Worm (Caenorhabditis elegans): ENCODE results near the gene hpo-31.

The hpo-31 gene

DNA sequence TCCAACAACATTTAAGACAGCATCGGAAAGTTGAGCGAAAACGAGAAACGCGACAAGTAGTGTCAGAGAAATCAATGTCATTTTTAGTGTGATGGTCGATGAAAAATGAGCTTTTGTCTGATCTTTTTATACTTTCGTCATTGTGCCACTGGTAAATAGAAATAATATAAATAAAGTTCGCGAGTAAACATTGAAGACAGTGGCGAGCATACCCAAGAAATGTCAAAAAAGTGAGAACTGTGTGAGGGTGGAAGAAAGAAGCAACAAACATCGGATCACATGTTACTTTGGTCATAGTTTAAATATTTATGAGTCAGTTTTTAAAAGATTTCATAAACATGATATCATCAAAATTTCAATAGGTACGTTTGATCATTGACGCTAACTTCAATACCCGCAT is 31.5 kb downstream of the hpo-31 start, which contains the start of gene ttr-21:
Gene ttr-21 (minus strand): TSS at position 100 of the 400 bp plus-strand sequence.
- no peak for TF ChIP-seq tbx-7 (tag; optimal IDR thresholded peaks at IDR 0.05)
- TF ChIP-seq ceh-18 (tag; optimal IDR thresholded peaks at IDR 0.05): no peak
- no peak for TF ChIP-seq elt-4 (tag; optimal IDR thresholded peaks at IDR 0.05)
- no peak for TF ChIP-seq sdc-2 (tag; optimal IDR thresholded peaks at IDR 0.05)
- TF ChIP-seq dmd-4 (tag; optimal IDR thresholded peaks at IDR 0.05; ENCODE audit: borderline replicate concordance): no peak
- TF ChIP-seq nhr-232 (tag; optimal IDR thresholded peaks at IDR 0.05): no peak
- no peak for TF ChIP-seq ceh-48 (tag; optimal IDR thresholded peaks at IDR 0.05)
- TF ChIP-seq hlh-30 (tag; optimal IDR thresholded peaks at IDR 0.05; ENCODE audit: insufficient read depth): no peak
- TF ChIP-seq ceh-14 (tag; optimal IDR thresholded peaks at IDR 0.05): no peak
- no peak for TF ChIP-seq ref-2 (tag; optimal IDR thresholded peaks at IDR 0.05)
- TF ChIP-seq mec-3 (tag; optimal IDR thresholded peaks at IDR 0.05; ENCODE audit: borderline replicate concordance): no peak
- TF ChIP-seq gmeb-2 (tag; optimal IDR thresholded peaks at IDR 0.05): no peak
- TF ChIP-seq ceh-19 (GFP tag; optimal IDR thresholded peaks at IDR 0.05): no peak
- TF ChIP-seq pat-9 (tag; optimal IDR thresholded peaks at IDR 0.05): no peak
- no peak for TF ChIP-seq nfya-1 (tag; optimal IDR thresholded peaks at IDR 0.05)
- no peak for TF ChIP-seq pag-3 (tag; optimal IDR thresholded peaks at IDR 0.05; ENCODE audit: borderline replicate concordance)

DNA sequence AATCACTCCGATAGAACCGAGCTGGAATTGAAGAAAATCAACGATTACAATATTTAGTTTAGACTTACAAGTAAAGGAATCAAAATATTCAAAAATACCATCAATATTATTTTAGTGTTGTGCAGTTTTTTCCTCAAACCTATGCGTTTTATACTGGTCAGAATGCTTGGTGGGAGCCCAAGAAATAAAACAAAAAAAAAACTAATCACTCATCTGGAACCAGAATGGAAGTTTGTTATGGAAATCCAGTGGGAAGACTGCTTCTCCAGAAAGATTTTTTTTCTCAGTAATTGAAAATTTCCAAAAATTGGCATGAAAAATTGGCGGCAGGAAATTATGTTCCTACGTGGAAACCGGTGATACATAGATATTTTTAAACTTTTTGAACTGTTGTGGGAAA is 33.5 kb downstream of the hpo-31 start, which contains the start of gene srx-134:
Gene srx-134 (minus strand): TSS at position 101 of the 400 bp plus-strand sequence.
- TF ChIP-seq ets-4 (tag; optimal IDR thresholded peaks at IDR 0.05) (no peak), ceh-18 (tag; optimal IDR thresholded peaks at IDR 0.05) (no peak), ama-1 (optimal IDR thresholded peaks at IDR 0.05) (no peak), ceh-24 (tag; optimal IDR thresholded peaks at IDR 0.05) (no peak), Y22D7AL.16 (tag; optimal IDR thresholded peaks at IDR 0.05) (no peak), C38D4.7 (GFP tag; optimal IDR thresholded peaks at IDR 0.05) (no peak), ref-2 (tag; optimal IDR thresholded peaks at IDR 0.05) (no peak), unc-86 (tag; optimal IDR thresholded peaks at IDR 0.05) (no peak)

DNA sequence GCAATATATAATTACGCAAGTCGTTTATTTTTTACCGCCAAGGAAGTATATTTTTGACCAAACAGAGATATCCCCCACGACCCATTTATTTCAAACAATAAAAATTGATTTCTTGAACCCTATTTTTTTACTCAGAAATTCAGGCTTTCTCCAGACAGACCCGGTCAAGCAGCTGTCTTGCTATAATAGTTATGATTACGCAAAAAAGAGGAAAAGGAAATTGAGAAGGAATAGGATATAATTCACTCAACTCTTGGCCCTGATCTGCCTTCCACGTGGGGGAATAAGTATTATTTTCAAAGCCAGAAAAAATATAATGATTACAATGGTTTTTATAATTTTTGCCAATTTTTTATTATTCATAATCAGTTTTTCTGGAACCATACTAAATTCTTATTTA is 34.3 kb downstream of the hpo-31 start, which contains the start of gene srx-136:
Gene srx-136 (plus strand): TSS at position 301 of the 400 bp plus-strand sequence.
- TF ChIP-seq ceh-14 (tag; optimal IDR thresholded peaks at IDR 0.05) (no peak), ceh-22 (tag; optimal IDR thresholded peaks at IDR 0.05) (no peak), fkh-10 (GFP tag; optimal IDR thresholded peaks at IDR 0.05) (no peak), che-1 (tag; optimal IDR thresholded peaks at IDR 0.05) (no peak)

DNA sequence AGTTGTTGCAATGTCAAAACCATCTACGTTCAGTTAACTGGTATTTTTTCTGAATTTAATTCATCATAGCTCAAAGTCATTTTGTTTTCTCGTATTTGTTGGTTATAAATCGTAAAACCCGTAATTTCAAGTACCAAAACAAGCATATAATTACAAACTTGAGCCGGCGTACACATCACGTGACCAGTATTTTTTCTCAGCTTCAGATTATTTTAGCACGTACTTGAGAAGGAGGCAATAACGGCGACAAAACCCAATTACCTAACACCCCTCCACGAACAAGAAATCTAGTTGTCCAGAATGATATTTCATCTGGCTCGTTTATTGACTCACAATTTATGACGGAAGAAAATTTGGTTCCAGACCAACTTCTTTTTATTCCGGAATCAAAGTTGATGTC is 36.1 kb downstream of the hpo-31 start, which contains the start of gene srx-135:
Gene srx-135 (plus strand): TSS at position 301 of the 400 bp plus-strand sequence.
- no peak for TF ChIP-seq unc-42 (tag; optimal IDR thresholded peaks at IDR 0.05)
- TF ChIP-seq fkh-10 (GFP tag; optimal IDR thresholded peaks at IDR 0.05): no peak
- TF ChIP-seq ceh-14 (tag; optimal IDR thresholded peaks at IDR 0.05): no peak
- no peak for TF ChIP-seq nhr-11 (tag; optimal IDR thresholded peaks at IDR 0.05)
- no peak for TF ChIP-seq rnt-1 (tag; optimal IDR thresholded peaks at IDR 0.05)
- TF ChIP-seq elt-2 (tag; optimal IDR thresholded peaks at IDR 0.05): no peak
- TF ChIP-seq pqm-1 (tag; optimal IDR thresholded peaks at IDR 0.05): no peak
- no peak for TF ChIP-seq ceh-19 (GFP tag; optimal IDR thresholded peaks at IDR 0.05)

DNA sequence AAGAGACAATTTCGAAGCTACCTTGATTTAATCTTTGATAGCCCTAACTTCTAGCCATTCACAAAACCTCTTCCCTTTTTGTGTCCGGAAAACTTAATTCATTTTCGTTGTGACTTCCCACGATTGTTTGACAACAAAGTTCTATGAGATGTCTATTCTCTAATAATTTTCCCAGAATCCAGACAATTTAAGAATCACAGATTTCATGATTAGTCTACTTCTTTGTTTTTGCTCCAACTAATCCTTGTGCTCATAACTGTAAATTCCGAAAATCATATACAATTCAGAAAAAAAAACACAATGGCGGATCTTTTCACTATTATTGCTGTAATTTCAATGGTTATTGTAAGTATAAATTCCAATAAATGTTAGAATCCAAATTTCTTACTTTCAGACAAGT is 39.7 kb downstream of the hpo-31 start, which contains the start of gene srx-137:
Gene srx-137 (plus strand): TSS at position 301 of the 400 bp plus-strand sequence.
- no peak for TF ChIP-seq elt-2 (tag; optimal IDR thresholded peaks at IDR 0.05)
- TF ChIP-seq dve-1 (tag; optimal IDR thresholded peaks at IDR 0.05): no peak
- TF ChIP-seq che-1 (tag; optimal IDR thresholded peaks at IDR 0.05): no peak

DNA sequence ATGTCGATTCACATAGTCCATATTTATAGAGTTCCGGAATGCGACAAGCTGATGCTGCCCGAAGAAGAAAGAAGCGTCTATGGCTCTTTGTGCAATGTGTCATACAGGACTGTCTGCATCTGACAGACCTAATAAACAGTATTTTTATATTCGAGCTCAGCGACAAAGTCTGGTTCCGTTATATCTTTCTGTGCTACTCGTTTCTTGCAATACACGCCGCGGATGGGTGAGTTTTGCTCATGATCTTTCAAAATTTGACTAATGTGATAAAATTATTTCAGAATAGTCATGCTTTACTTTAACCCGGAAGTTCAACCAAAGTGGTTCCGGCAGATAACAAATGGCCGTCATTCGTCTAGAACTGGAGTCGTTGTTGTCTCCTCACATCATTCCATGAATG is 40.8 kb downstream of the hpo-31 start:
- no peak for TF ChIP-seq ceh-31 (tag; optimal IDR thresholded peaks at IDR 0.05)
- TF ChIP-seq mec-3 (tag; optimal IDR thresholded peaks at IDR 0.05; ENCODE audit: borderline replicate concordance): no peak
- TF ChIP-seq gmeb-2 (tag; optimal IDR thresholded peaks at IDR 0.05): no peak
- no peak for TF ChIP-seq pha-4 (tag; optimal IDR thresholded peaks at IDR 0.05)
- no peak for TF ChIP-seq lin-11 (tag; optimal IDR thresholded peaks at IDR 0.05)
- no peak for TF ChIP-seq ceh-9 (tag; optimal IDR thresholded peaks at IDR 0.05)
- TF ChIP-seq ztf-16 (tag; optimal IDR thresholded peaks at IDR 0.05): no peak
- no peak for TF ChIP-seq ceh-14 (tag; optimal IDR thresholded peaks at IDR 0.05)
- no peak for TF ChIP-seq ttx-3 (tag; optimal IDR thresholded peaks at IDR 0.05)
- TF ChIP-seq che-1 (tag; optimal IDR thresholded peaks at IDR 0.05): no peak
- TF ChIP-seq zip-5 (tag; optimal IDR thresholded peaks at IDR 0.05): no peak
- no peak for TF ChIP-seq odd-2 (tag; optimal IDR thresholded peaks at IDR 0.05)
- TF ChIP-seq unc-86 (tag; optimal IDR thresholded peaks at IDR 0.05): no peak
- TF ChIP-seq syd-9 (tag; optimal IDR thresholded peaks at IDR 0.05): no peak
- no peak for TF ChIP-seq eyg-1 (tag; optimal IDR thresholded peaks at IDR 0.05)
